Worm (Caenorhabditis elegans) whole organism, L4 larva: Measurements from ENCODE around the gene C33F10.11.

ENCODE experiments used
- aly-2 ChIP-seq: sonication (generic microtip); optimal IDR thresholded peaks from 2 replicates; lab custom pipeline; 2018; ENCODE audit warnings: missing biosample characterization, missing genetic modification characterization
- daf-8 ChIP-seq: fragments of 200-800 bp; sonication (Bioruptor generic); IDR thresholded peaks from 2 replicates; pipeline ENCODE4 v1.3.6; 2022; ENCODE audit warnings: missing genetic modification characterization, missing compliant biosample characterization
- mdl-1 ChIP-seq, 2 experiments: fragments of 150-350 bp in 1 of 2; sonication (generic microtip) in 1 of 2; optimal IDR thresholded peaks; 2 replicates each; lab custom pipeline; 2014 to 2017; ENCODE audit warnings: missing biosample characterization in 2 of 2, missing genetic modification characterization in 2 of 2
- nhr-28 ChIP-seq: fragments of 150-350 bp; optimal IDR thresholded peaks from 2 replicates; lab custom pipeline; 2014; ENCODE audit warnings: missing biosample characterization, missing genetic modification characterization
- nhr-48 ChIP-seq: sonication (generic microtip); optimal IDR thresholded peaks from 2 replicates; lab custom pipeline; 2016; ENCODE audit warnings: mild to moderate bottlenecking, missing genetic modification characterization, missing compliant biosample characterization
- snpc-4 ChIP-seq: fragments of 150-350 bp; optimal IDR thresholded peaks from 2 replicates; lab custom pipeline; 2014; ENCODE audit warnings: missing biosample characterization, missing genetic modification characterization
- zfp-2 ChIP-seq: sonication (generic microtip); optimal IDR thresholded peaks from 2 replicates; lab custom pipeline; 2016; ENCODE audit warnings: mild to moderate bottlenecking, missing genetic modification characterization, missing compliant biosample characterization
- ztf-11 ChIP-seq: fragments of 150-350 bp; optimal IDR thresholded peaks from 2 replicates; lab custom pipeline; 2014; ENCODE audit warnings: missing biosample characterization, missing genetic modification characterization

DNA sequence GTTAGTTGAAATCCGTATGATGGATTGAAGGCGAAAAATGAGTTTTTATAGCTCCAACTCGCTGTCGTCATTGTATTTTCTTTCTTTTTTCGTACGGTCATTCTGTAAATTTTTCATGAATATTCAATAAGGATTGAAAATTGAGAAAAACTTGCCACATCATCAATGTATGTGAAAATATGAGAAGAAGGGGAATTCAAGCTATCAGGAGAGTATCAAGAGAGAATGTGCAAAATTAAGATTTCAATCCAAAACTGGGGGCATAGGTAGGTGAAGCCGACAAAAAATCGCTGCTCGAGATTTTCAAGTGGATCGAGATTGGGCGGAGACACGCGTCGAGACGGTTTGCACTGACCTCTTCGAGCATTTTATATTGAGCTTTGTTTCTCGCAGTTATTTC lies 50.2 kb downstream of the C33F10.11 start, which contains the start of gene nep-12:
- no peak for TF ChIP-seq aly-2
- TF ChIP-seq ztf-11 (tag; lab: Kevin White, UChicago): no peak
- TF ChIP-seq snpc-4 (tag; lab: Kevin White, UChicago): no peak
- no peak for TF ChIP-seq mdl-1 (tag; optimal IDR thresholded peaks at IDR 0.05; lab: Kevin White, UChicago)
- TF ChIP-seq nhr-48 (tag; lab: Kevin White, UChicago): no peak
- TF ChIP-seq zfp-2 (tag; lab: Kevin White, UChicago): no peak
- TF ChIP-seq nhr-28 (tag; lab: Kevin White, UChicago): no peak
- TF ChIP-seq daf-8: no peak
